Fruit fly (Drosophila melanogaster): ENCODE results near the gene CG31142.
A peak's percentile ranks its signal among the peaks of the same experiment; 100 is the strongest.

Gene CG31142

DNA sequence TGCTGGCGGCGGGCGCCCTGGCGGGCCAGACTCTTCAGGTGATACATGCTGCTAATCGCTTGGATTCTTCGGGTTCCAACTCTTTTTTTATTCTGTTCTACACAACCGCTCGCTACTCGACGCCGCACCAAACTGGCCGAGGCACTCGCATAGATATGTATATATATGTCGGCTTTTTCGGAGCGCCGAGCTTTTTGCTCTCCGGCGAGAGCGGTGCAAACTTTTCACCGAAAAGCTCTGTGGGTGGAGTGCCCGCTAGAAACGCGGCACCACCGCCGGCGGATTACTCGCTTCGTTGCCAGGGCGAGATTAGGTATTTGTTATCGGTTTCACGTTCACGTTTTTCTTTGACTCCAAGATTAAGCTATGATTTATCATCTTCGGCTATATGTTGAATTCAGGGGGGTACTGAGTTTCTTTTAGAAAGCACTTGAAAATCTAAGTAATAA is 13.9 kb downstream of the CG31142 start, which contains the start of gene Gdh (continued):
- TF ChIP-seq twi (tag; optimal IDR thresholded peaks at IDR 0.05) (no peak), CG2712 (tag; optimal IDR thresholded peaks at IDR 0.05) (peak; percentile 27), Bgb (GFP tag; IDR thresholded peaks at IDR 0.05; ENCODE audit: partially characterized antibody) (peak; percentile 68; the same call in 1 of the 2 replicates), Jarid2 (GFP tag; optimal IDR thresholded peaks at IDR 0.05) (peak; percentile 96), salm (tag; optimal IDR thresholded peaks at IDR 0.05) (no peak), CG6683 (GFP tag; optimal IDR thresholded peaks at IDR 0.05) (no peak), mam (GFP tag; optimal IDR thresholded peaks at IDR 0.05) (peak; percentile 11), BEAF-32 (GFP tag; optimal IDR thresholded peaks at IDR 0.05) (peak; percentile 10), z (GFP tag; IDR thresholded peaks at IDR 0.05) (no peak), nom (GFP tag; optimal IDR thresholded peaks at IDR 0.05) (peak; percentile 72), Opbp (GFP tag; IDR thresholded peaks at IDR 0.05; ENCODE audit: partially characterized antibody) (no peak), tap (tag; optimal IDR thresholded peaks at IDR 0.05) (peak; percentile 41), Ptx1 (GFP tag; IDR thresholded peaks at IDR 0.05) (no peak), CG17186 (GFP tag; optimal IDR thresholded peaks at IDR 0.05) (no peak), CG14667 (GFP tag; IDR thresholded peaks at IDR 0.05) (no peak), MESR4 (GFP tag; optimal IDR thresholded peaks at IDR 0.05) (peak; percentile 18), Gsc (GFP tag; IDR thresholded peaks at IDR 0.05) (no peak), CG13296 (GFP tag; optimal IDR thresholded peaks at IDR 0.05) (peak; percentile 51), ERR (GFP tag; optimal IDR thresholded peaks at IDR 0.05) (peak; percentile 40), CG13123 (GFP tag; optimal IDR thresholded peaks at IDR 0.05) (no peak), CG5180 (GFP tag; optimal IDR thresholded peaks at IDR 0.05) (no peak), fd3F (GFP tag; optimal IDR thresholded peaks at IDR 0.05) (no peak), CG1602 (GFP tag; optimal IDR thresholded peaks at IDR 0.05) (no peak), CG9817 (tag; optimal IDR thresholded peaks at IDR 0.05) (no peak), CG10366 (GFP tag; IDR thresholded peaks at IDR 0.05) (no peak; the same call in 1 of the 2 replicates), CG12942 (GFP tag; optimal IDR thresholded peaks at IDR 0.05) (no peak), oc (tag; optimal IDR thresholded peaks at IDR 0.05) (peak; percentile 56), da (GFP tag; optimal IDR thresholded peaks at IDR 0.05) (no peak), Doc2 (GFP tag; IDR thresholded peaks at IDR 0.05) (no peak), CG7556 (GFP tag; optimal IDR thresholded peaks at IDR 0.05) (no peak), crol (GFP tag; IDR thresholded peaks at IDR 0.05) (no peak), bsh (GFP tag; optimal IDR thresholded peaks at IDR 0.05) (peak in 1 of 2 experiments; percentile 30), chif (GFP tag; optimal IDR thresholded peaks at IDR 0.05) (no peak), CG15011 (GFP tag; optimal IDR thresholded peaks at IDR 0.05) (no peak), CG1647 (GFP tag; optimal IDR thresholded peaks at IDR 0.05) (no peak), gce (GFP tag; IDR thresholded peaks at IDR 0.05) (no peak), Xbp1 (GFP tag; optimal IDR thresholded peaks at IDR 0.05) (no peak), crc (GFP tag; optimal IDR thresholded peaks at IDR 0.05) (no peak), tna (GFP tag; IDR thresholded peaks at IDR 0.05; ENCODE audit: partially characterized antibody) (peak; percentile 65; the same call in 1 of the 2 replicates), CG30403 (GFP tag; optimal IDR thresholded peaks at IDR 0.05) (no peak), Camta (GFP tag; optimal IDR thresholded peaks at IDR 0.05) (no peak), CG10654 (GFP tag; optimal IDR thresholded peaks at IDR 0.05) (no peak), ind (GFP tag; optimal IDR thresholded peaks at IDR 0.05) (no peak), grn (GFP tag; optimal IDR thresholded peaks at IDR 0.05) (peak; percentile 58), CG1792 (GFP tag; optimal IDR thresholded peaks at IDR 0.05) (no peak), CG15514 (GFP tag; optimal IDR thresholded peaks at IDR 0.05) (peak; percentile 49), HmgD (GFP tag; optimal IDR thresholded peaks at IDR 0.05) (no peak), ro (GFP tag; IDR thresholded peaks at IDR 0.05) (no peak), hb (GFP tag; IDR thresholded peaks at IDR 0.05; ENCODE audit: partially characterized antibody) (no peak), CG15696 (tag; optimal IDR thresholded peaks at IDR 0.05) (no peak), luna (GFP tag; optimal IDR thresholded peaks at IDR 0.05) (no peak)

Measured in whole organism, embryonic.